Worm (Caenorhabditis elegans) whole organism, late embryonic: ENCODE data around the gene Y48A6B.7.

Experiments
- C08G9.2 ChIP-seq: sonication (generic microtip); optimal IDR thresholded peaks from 2 replicates; lab custom pipeline; 2016; ENCODE audit warnings: mild to moderate bottlenecking, missing genetic modification characterization, moderate library complexity, missing compliant biosample characterization
- C38D4.7 ChIP-seq: fragments of 200-800 bp; sonication (Bioruptor generic); optimal IDR thresholded peaks from 2 replicates; lab custom pipeline; 2018; ENCODE audit warnings: mild to moderate bottlenecking, missing genetic modification characterization, moderate library complexity, missing compliant biosample characterization
- F13H6.1 ChIP-seq: sonication (generic microtip); optimal IDR thresholded peaks from 2 replicates; lab custom pipeline; 2016; ENCODE audit warnings: missing genetic modification characterization, missing compliant biosample characterization
- K02D7.2 ChIP-seq: sonication (generic microtip); optimal IDR thresholded peaks from 2 replicates; lab custom pipeline; 2017; ENCODE audit warnings: mild to moderate bottlenecking, missing genetic modification characterization, missing compliant biosample characterization
- Y22D7AL.16 ChIP-seq: sonication (generic microtip); optimal IDR thresholded peaks from 2 replicates; lab custom pipeline; 2016; ENCODE audit warnings: missing genetic modification characterization, missing compliant biosample characterization
- ahr-1 ChIP-seq: sonication (generic microtip); optimal IDR thresholded peaks from 2 replicates; lab custom pipeline; 2016; ENCODE audit warnings: missing genetic modification characterization, missing compliant biosample characterization
- ama-1 ChIP-seq: fragments of 150-350 bp; optimal IDR thresholded peaks from 2 replicates; lab custom pipeline; 2014
- ceh-18 ChIP-seq: sonication (generic microtip); optimal IDR thresholded peaks from 2 replicates; lab custom pipeline; 2016; ENCODE audit warnings: missing genetic modification characterization, missing compliant biosample characterization
- ceh-19 ChIP-seq: fragments of 200-800 bp; sonication (Bioruptor generic); optimal IDR thresholded peaks from 2 replicates; lab custom pipeline; 2018; ENCODE audit warnings: mild to moderate bottlenecking, missing genetic modification characterization, missing compliant biosample characterization
- ceh-2 ChIP-seq: sonication (generic microtip); optimal IDR thresholded peaks from 2 replicates; lab custom pipeline; 2016; ENCODE audit warnings: missing genotype, missing genetic modification characterization, missing compliant biosample characterization
- ceh-22 ChIP-seq: sonication (generic microtip); optimal IDR thresholded peaks from 2 replicates; lab custom pipeline; 2017; ENCODE audit warnings: missing biosample characterization, missing genetic modification characterization
- ceh-31 ChIP-seq: sonication (generic microtip); optimal IDR thresholded peaks from 2 replicates; lab custom pipeline; 2016; ENCODE audit warnings: missing genetic modification characterization, missing compliant biosample characterization
- ceh-34 ChIP-seq: sonication (generic microtip); optimal IDR thresholded peaks from 2 replicates; lab custom pipeline; 2016; ENCODE audit warnings: mild to moderate bottlenecking, missing genetic modification characterization, missing compliant biosample characterization
- ceh-45 ChIP-seq: fragments of 200-800 bp; sonication (Bioruptor generic); IDR thresholded peaks from 2 replicates; pipeline ENCODE4 v1.3.6; 2022; ENCODE audit warnings: missing genetic modification reagents, missing genetic modification characterization, missing compliant biosample characterization
- ceh-6 ChIP-seq: fragments of 200-800 bp; sonication (Bioruptor generic); optimal IDR thresholded peaks from 2 replicates; lab custom pipeline; 2018; ENCODE audit warnings: mild to moderate bottlenecking, missing genetic modification characterization, missing compliant biosample characterization
- che-1 ChIP-seq: sonication (generic microtip); optimal IDR thresholded peaks from 2 replicates; lab custom pipeline; 2016; ENCODE audit warnings: mild to moderate bottlenecking, missing genetic modification characterization, missing compliant biosample characterization
- dve-1 ChIP-seq: sonication (generic microtip); optimal IDR thresholded peaks from 2 replicates; lab custom pipeline; 2017; ENCODE audit warnings: antibody characterized with exemption, mild to moderate bottlenecking, missing genetic modification characterization, missing compliant biosample characterization
- ets-4 ChIP-seq: sonication (generic microtip); optimal IDR thresholded peaks from 2 replicates; lab custom pipeline; 2016; ENCODE audit warnings: missing genetic modification characterization, missing compliant biosample characterization
- eyg-1 ChIP-seq: sonication (generic microtip); optimal IDR thresholded peaks from 2 replicates; lab custom pipeline; 2016; ENCODE audit warnings: missing genotype, missing genetic modification characterization, missing compliant biosample characterization
- fkh-6 ChIP-seq: sonication (generic microtip); optimal IDR thresholded peaks from 2 replicates; lab custom pipeline; 2016; ENCODE audit warnings: missing genetic modification characterization, missing compliant biosample characterization
- hlh-13 ChIP-seq: fragments of 200-800 bp; sonication (Bioruptor generic); optimal IDR thresholded peaks from 2 replicates; lab custom pipeline; 2018; ENCODE audit warnings: mild to moderate bottlenecking, missing genetic modification characterization, missing compliant biosample characterization
- hlh-30 ChIP-seq: sonication (generic microtip); optimal IDR thresholded peaks from 2 replicates; lab custom pipeline; 2017; ENCODE audit warnings: antibody characterized with exemption, missing genetic modification characterization, missing compliant biosample characterization; ENCODE audit not compliant: insufficient read depth
- hlh-8 ChIP-seq: sonication (generic microtip); optimal IDR thresholded peaks from 2 replicates; lab custom pipeline; 2016; ENCODE audit warnings: missing genotype, missing genetic modification characterization, missing compliant biosample characterization
- lim-6 ChIP-seq: sonication (generic microtip); optimal IDR thresholded peaks from 2 replicates; lab custom pipeline; 2016; ENCODE audit warnings: missing genetic modification characterization, missing compliant biosample characterization
- lin-11 ChIP-seq: fragments of 200-800 bp; sonication (Bioruptor generic); optimal IDR thresholded peaks from 2 replicates; lab custom pipeline; 2018; ENCODE audit warnings: mild to moderate bottlenecking, missing genetic modification characterization, missing compliant biosample characterization
- madf-2 ChIP-seq: sonication (generic microtip); optimal IDR thresholded peaks from 2 replicates; lab custom pipeline; 2017; ENCODE audit warnings: missing genetic modification characterization, missing compliant biosample characterization
- nfya-1 ChIP-seq: sonication (generic microtip); optimal IDR thresholded peaks from 2 replicates; lab custom pipeline; 2017; ENCODE audit warnings: missing genetic modification characterization, mild to moderate bottlenecking, missing compliant biosample characterization, antibody characterized with exemption, moderate library complexity
- nhr-11 ChIP-seq: fragments of 150-350 bp; optimal IDR thresholded peaks from 2 replicates; lab custom pipeline; 2014; ENCODE audit warnings: missing biosample characterization, missing genetic modification characterization
- npax-4 ChIP-seq: sonication (generic microtip); optimal IDR thresholded peaks from 2 replicates; lab custom pipeline; 2016; ENCODE audit warnings: missing genetic modification characterization, missing compliant biosample characterization
- odd-2 ChIP-seq: sonication (generic microtip); optimal IDR thresholded peaks from 2 replicates; lab custom pipeline; 2017; ENCODE audit warnings: antibody characterized with exemption, mild to moderate bottlenecking, missing genetic modification characterization, missing compliant biosample characterization
- pax-1 ChIP-seq: fragments of 150-350 bp; optimal IDR thresholded peaks from 2 replicates; lab custom pipeline; 2014; ENCODE audit warnings: missing biosample characterization, missing genetic modification characterization
- pha-4 ChIP-seq: fragments of 150-350 bp; optimal IDR thresholded peaks from 2 replicates; lab custom pipeline; 2018; ENCODE audit warnings: missing biosample characterization, missing genetic modification reagents, missing genetic modification characterization
- rnt-1 ChIP-seq: sonication (generic microtip); optimal IDR thresholded peaks from 2 replicates; lab custom pipeline; 2016; ENCODE audit warnings: missing genetic modification characterization, missing compliant biosample characterization
- sdc-2 ChIP-seq: sonication (generic microtip); optimal IDR thresholded peaks from 2 replicates; lab custom pipeline; 2016; ENCODE audit warnings: missing genotype, missing genetic modification characterization, missing compliant biosample characterization
- sox-4 ChIP-seq: sonication (generic microtip); optimal IDR thresholded peaks from 2 replicates; lab custom pipeline; 2017; ENCODE audit warnings: mild to moderate bottlenecking, missing genetic modification characterization, inconsistent platforms, missing compliant biosample characterization
- syd-9 ChIP-seq: sonication (generic microtip); optimal IDR thresholded peaks from 2 replicates; lab custom pipeline; 2016; ENCODE audit warnings: mild to moderate bottlenecking, missing genetic modification characterization, moderate library complexity, missing compliant biosample characterization
- unc-3 ChIP-seq, 2 experiments: fragments of 200-800 bp in 1 of 2; sonication (Bioruptor generic) in 1 of 2; sonication (generic microtip) in 1 of 2; conservative IDR thresholded peaks in 1 of 2; optimal IDR thresholded peaks in 1 of 2; 2 replicates each; pipeline versions ENCODE4 v1.3.6 to Lab custom; 2016 to 2022; ENCODE audit warnings: missing compliant biosample characterization in 2 of 2, missing genetic modification characterization in 2 of 2, missing genetic modification reagents in 1 of 2
- unc-55 ChIP-seq: sonication (generic microtip); optimal IDR thresholded peaks from 2 replicates; lab custom pipeline; 2017; ENCODE audit warnings: missing biosample characterization, missing genetic modification reagents, missing genetic modification characterization
- zip-5 ChIP-seq: sonication (generic microtip); optimal IDR thresholded peaks from 2 replicates; lab custom pipeline; 2016; ENCODE audit warnings: missing genetic modification characterization, missing compliant biosample characterization

Gene Y48A6B.7

DNA sequence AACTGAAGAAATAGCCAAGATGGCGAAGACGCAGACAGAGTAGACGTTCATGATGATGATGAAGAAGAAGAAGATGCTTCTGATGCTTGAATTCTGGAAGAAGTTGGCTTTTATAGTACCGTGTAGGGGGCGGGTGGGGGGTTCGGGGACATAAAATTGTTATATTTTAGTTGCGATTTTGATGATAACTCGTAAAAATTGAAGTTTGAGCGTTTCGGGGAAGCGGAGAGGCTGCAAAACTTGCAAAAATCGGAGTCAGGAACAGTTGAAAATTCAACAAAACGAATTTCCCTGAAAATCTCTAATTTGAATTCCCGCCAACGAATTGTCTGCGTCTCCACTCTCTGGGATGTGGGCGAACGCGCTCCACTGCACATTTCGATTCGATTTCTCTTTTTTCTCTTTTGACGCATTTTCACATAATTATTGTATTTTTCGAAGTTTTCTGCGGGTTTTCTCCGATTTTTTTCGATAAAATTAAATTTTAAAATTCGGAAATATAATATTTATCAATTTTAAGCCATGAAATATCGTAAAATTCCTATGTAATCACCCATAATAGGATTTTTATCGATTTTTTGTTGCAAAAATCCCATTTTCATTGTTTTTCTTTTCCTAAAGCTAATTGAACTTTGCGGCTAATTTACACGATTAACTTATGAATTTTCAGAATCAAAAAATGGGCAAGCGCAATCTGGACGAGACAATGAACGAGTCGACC, 18.7 kb downstream of the Y48A6B.7 start, which contains the start of the genes fipr-17 and Y48A6B.3 (continued):
- no peak for TF ChIP-seq C08G9.2 (tag; lab: Kevin White, UChicago)
- no peak for TF ChIP-seq zip-5 (tag; lab: Kevin White, UChicago)
- TF ChIP-seq sox-4: no peak
- peak; percentile 12 for TF ChIP-seq hlh-30 (tag; lab: Kevin White, UChicago)
- TF ChIP-seq odd-2 (tag; lab: Kevin White, UChicago): no peak
- TF ChIP-seq lim-6 (tag; lab: Kevin White, UChicago): no peak
- no peak for TF ChIP-seq ets-4
- TF ChIP-seq unc-3 (GFP tag; conservative IDR thresholded peaks at IDR 0.05; lab: Robert Waterston, UW): no peak
- no peak for TF ChIP-seq unc-3 (tag; optimal IDR thresholded peaks at IDR 0.05; lab: Kevin White, UChicago)
- TF ChIP-seq npax-4 (tag; lab: Kevin White, UChicago): no peak
- no peak for TF ChIP-seq syd-9 (tag; lab: Kevin White, UChicago)
- TF ChIP-seq lin-11: no peak
- no peak for TF ChIP-seq nhr-11 (tag; lab: Kevin White, UChicago)
- TF ChIP-seq pax-1 (tag; lab: Kevin White, UChicago): no peak
- TF ChIP-seq ahr-1 (tag; lab: Kevin White, UChicago): no peak
- no peak for TF ChIP-seq hlh-8 (tag; lab: Kevin White, UChicago)
- TF ChIP-seq pha-4: no peak
- no peak for TF ChIP-seq che-1 (tag; lab: Kevin White, UChicago)

- TF ChIP-seq sdc-2: no peak
- no peak for TF ChIP-seq eyg-1 (tag; lab: Kevin White, UChicago)
- no peak for TF ChIP-seq unc-55 (GFP tag; lab: Kevin White, UChicago)
- TF ChIP-seq fkh-6 (tag; lab: Kevin White, UChicago): no peak
- no peak for TF ChIP-seq hlh-8 (tag; lab: Kevin White, UChicago)
- TF ChIP-seq odd-2 (tag; lab: Kevin White, UChicago): no peak
- TF ChIP-seq npax-4 (tag; lab: Kevin White, UChicago): no peak
- no peak for TF ChIP-seq madf-2 (tag; lab: Kevin White, UChicago)
- no peak for TF ChIP-seq ceh-34
- no peak for TF ChIP-seq ceh-2
- no peak for TF ChIP-seq ceh-31 (tag; lab: Kevin White, UChicago)
- no peak for TF ChIP-seq ceh-18 (tag; lab: Kevin White, UChicago)
- no peak for TF ChIP-seq rnt-1 (tag; lab: Kevin White, UChicago)
- no peak for TF ChIP-seq nfya-1 (tag; lab: Kevin White, UChicago)
- TF ChIP-seq, all 69 proteins: peak for 0
Observed at ce11 chrIII:11002808-11003207, 23.6 kb downstream of the Y48A6B.7 start.

DNA sequence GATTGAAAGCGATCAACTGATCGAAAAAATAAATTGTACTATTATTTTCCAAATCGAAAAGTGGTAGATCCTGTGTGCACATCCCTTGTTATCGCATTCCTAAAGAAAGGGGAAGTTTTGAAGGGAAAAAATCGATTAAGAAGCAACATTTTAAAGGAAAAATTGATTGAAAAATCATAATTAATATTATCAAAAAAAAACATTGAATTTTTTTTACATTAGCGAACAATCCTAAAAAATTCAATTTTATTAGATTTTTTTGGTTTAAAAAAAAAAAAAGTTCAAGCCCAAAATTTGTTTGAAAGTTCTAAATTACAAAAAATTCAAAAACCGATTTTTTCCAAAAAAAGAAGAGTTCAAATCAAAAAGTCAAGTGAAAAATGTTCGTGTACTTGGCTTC, 31.2 kb downstream of the Y48A6B.7 start, which contains the start of gene dmsr-5:
Gene dmsr-5, minus strand, starts transcription at position 101 of the 400 bp plus-strand sequence.
- TF ChIP-seq zip-5 (tag; lab: Kevin White, UChicago): no peak
- TF ChIP-seq ceh-34: no peak
- no peak for TF ChIP-seq dve-1 (tag; lab: Kevin White, UChicago)
- no peak for TF ChIP-seq madf-2 (tag; lab: Kevin White, UChicago)
- no peak for TF ChIP-seq C38D4.7 (GFP tag; lab: Kevin White, UChicago)
- TF ChIP-seq ceh-2: no peak
- no peak for TF ChIP-seq Y22D7AL.16 (tag; lab: Kevin White, UChicago)
- TF ChIP-seq ceh-19 (GFP tag; lab: Kevin White, UChicago): no peak
- TF ChIP-seq lim-6 (tag; lab: Kevin White, UChicago): no peak
- no peak for TF ChIP-seq ceh-22 (tag; lab: Kevin White, UChicago)
- no peak for TF ChIP-seq ceh-31 (tag; lab: Kevin White, UChicago)
- no peak for TF ChIP-seq ama-1
- TF ChIP-seq K02D7.2 (tag; lab: Kevin White, UChicago): no peak

- TF ChIP-seq hlh-13 (no peak), fkh-6 (tag; lab: Kevin White, UChicago) (no peak), F13H6.1 (tag; lab: Kevin White, UChicago) (no peak), ceh-22 (tag; lab: Kevin White, UChicago) (no peak), ceh-6 (no peak), C08G9.2 (tag; lab: Kevin White, UChicago) (no peak), npax-4 (tag; lab: Kevin White, UChicago) (no peak), ceh-45 (GFP tag; lab: Robert Waterston, UW) (no peak), pax-1 (tag; lab: Kevin White, UChicago) (no peak)
- TF ChIP-seq, all 69 proteins: peak for 0
Observed at ce11 chrIII:10994085-10994484, 32.3 kb downstream of the Y48A6B.7 start.
